Worm (Caenorhabditis elegans) whole organism, L4 larva: ENCODE data around the gene slo-2.
A peak's percentile ranks its signal among the peaks of the same experiment; 100 is the strongest.

Source experiments
- F10B5.3 ChIP-seq: sonication (generic microtip); optimal IDR thresholded peaks from 2 replicates; lab custom pipeline; 2016; ENCODE audit warnings: mild to moderate bottlenecking, missing genetic modification characterization, missing compliant biosample characterization
- F26F4.8 ChIP-seq: fragments of 200-800 bp; sonication (Bioruptor generic); conservative IDR thresholded peaks from 2 replicates; pipeline ENCODE4 v1.3.6; 2022; ENCODE audit warnings: missing genetic modification characterization, missing compliant biosample characterization
- F37D6.2 ChIP-seq: sonication (generic microtip); optimal IDR thresholded peaks from 2 replicates; lab custom pipeline; 2016; ENCODE audit warnings: mild to moderate bottlenecking, missing genetic modification characterization, missing compliant biosample characterization
- F44E2.7 ChIP-seq: fragments of 200-800 bp; sonication (Bioruptor generic); IDR thresholded peaks from 2 replicates; pipeline ENCODE4 v2.1.2; 2022; ENCODE audit warnings: missing genetic modification characterization, missing compliant biosample characterization
- F49E8.2 ChIP-seq: sonication (generic microtip); optimal IDR thresholded peaks from 2 replicates; lab custom pipeline; 2016; ENCODE audit warnings: missing compliant biosample characterization, mild to moderate bottlenecking, missing genetic modification characterization, borderline replicate concordance
- Y48G9A.11 ChIP-seq: fragments of 200-800 bp; sonication (Bioruptor generic); IDR thresholded peaks from 2 replicates; pipeline ENCODE4 v1.3.6; 2022; ENCODE audit warnings: missing genetic modification reagents, missing genetic modification characterization, missing compliant biosample characterization
- Y5F2A.4 ChIP-seq: fragments of 200-800 bp; sonication (Bioruptor generic); optimal IDR thresholded peaks from 2 replicates; lab custom pipeline; 2018; ENCODE audit warnings: mild to moderate bottlenecking, missing genetic modification characterization, missing compliant biosample characterization
- ZK546.5 ChIP-seq, 2 experiments: sonication (generic microtip); optimal IDR thresholded peaks; 2 replicates each; lab custom pipeline; 2017; ENCODE audit warnings: missing biosample characterization in 2 of 2, missing genetic modification characterization in 2 of 2
- aha-1 ChIP-seq: fragments of 150-350 bp; peaks from one replicate; lab custom pipeline; 2014; ENCODE audit warnings: missing biosample characterization, missing genetic modification characterization
- aly-2 ChIP-seq: sonication (generic microtip); optimal IDR thresholded peaks from 2 replicates; lab custom pipeline; 2018; ENCODE audit warnings: missing biosample characterization, missing genetic modification characterization
- ama-1 ChIP-seq: fragments of 150-350 bp; optimal IDR thresholded peaks from 2 replicates; lab custom pipeline; 2014; ENCODE audit warnings: inconsistent platforms, mixed read lengths
- attf-4 ChIP-seq: sonication (generic microtip); optimal IDR thresholded peaks from 3 replicates; lab custom pipeline; 2017; ENCODE audit warnings: missing biosample characterization, missing genetic modification characterization
- ceh-20 ChIP-seq: fragments of 200-800 bp; sonication (Bioruptor generic); IDR thresholded peaks from 2 replicates; pipeline ENCODE4 v1.3.6; 2022; ENCODE audit warnings: missing genetic modification reagents, missing genetic modification characterization, missing compliant biosample characterization
- ceh-28 ChIP-seq: fragments of 150-350 bp; optimal IDR thresholded peaks from 2 replicates; lab custom pipeline; 2014; ENCODE audit warnings: missing biosample characterization, missing genetic modification reagents, missing genetic modification characterization
- ceh-44 ChIP-seq: fragments of 200-800 bp; sonication (Bioruptor generic); IDR thresholded peaks from 2 replicates; pipeline ENCODE4 v1.3.6; 2022; ENCODE audit warnings: missing genetic modification reagents, missing genetic modification characterization, missing compliant biosample characterization
- ceh-62 ChIP-seq: sonication (generic microtip); optimal IDR thresholded peaks from 2 replicates; lab custom pipeline; 2017; ENCODE audit warnings: missing biosample characterization, missing genetic modification characterization
- daf-12 ChIP-seq: fragments of 150-350 bp; optimal IDR thresholded peaks from 2 replicates; lab custom pipeline; 2014; ENCODE audit warnings: missing biosample characterization, missing genetic modification reagents, missing genetic modification characterization
- daf-16 ChIP-seq, 3 experiments: sonication (generic microtip); optimal IDR thresholded peaks; 2 replicates each; lab custom pipeline; 2016 to 2017; ENCODE audit warnings: missing genetic modification characterization in 3 of 3, missing genetic modification reagents in 3 of 3, mild to moderate bottlenecking in 2 of 3, missing compliant biosample characterization in 2 of 3, missing biosample characterization in 1 of 3, moderate library complexity in 1 of 3
- daf-19 ChIP-seq: fragments of 200-800 bp; sonication (Bioruptor generic); conservative IDR thresholded peaks from 2 replicates; pipeline ENCODE4 v1.3.6; 2022; ENCODE audit warnings: missing genetic modification characterization, missing compliant biosample characterization
- daf-8 ChIP-seq: fragments of 200-800 bp; sonication (Bioruptor generic); IDR thresholded peaks from 2 replicates; pipeline ENCODE4 v1.3.6; 2022; ENCODE audit warnings: missing genetic modification characterization, missing compliant biosample characterization
- dmd-9 ChIP-seq: fragments of 200-800 bp; sonication (Bioruptor generic); IDR thresholded peaks from 2 replicates; pipeline ENCODE4 v1.3.6; 2022; ENCODE audit warnings: missing genetic modification reagents, missing genetic modification characterization, missing compliant biosample characterization
- dpl-1 ChIP-seq: fragments of 150-350 bp; optimal IDR thresholded peaks from 2 replicates; lab custom pipeline; 2014; ENCODE audit warnings: missing biosample characterization, missing genetic modification reagents, missing genetic modification characterization
- dve-1 ChIP-seq: sonication (generic microtip); optimal IDR thresholded peaks from 2 replicates; lab custom pipeline; 2017; ENCODE audit warnings: antibody characterized with exemption, mild to moderate bottlenecking, missing genetic modification characterization, missing compliant biosample characterization; ENCODE audit not compliant: insufficient read depth
- egl-43 ChIP-seq: fragments of 200-800 bp; sonication (Bioruptor generic); IDR thresholded peaks from 2 replicates; pipeline ENCODE4 v1.3.6; 2022; ENCODE audit warnings: missing genetic modification reagents, missing genetic modification characterization, missing compliant biosample characterization
- fkh-10 ChIP-seq: fragments of 150-350 bp; optimal IDR thresholded peaks from 2 replicates; lab custom pipeline; 2014; ENCODE audit warnings: missing biosample characterization, missing genetic modification reagents, missing genetic modification characterization
- hlh-11 ChIP-seq: fragments of 200-800 bp; sonication (Bioruptor generic); optimal IDR thresholded peaks from 2 replicates; lab custom pipeline; 2018; ENCODE audit warnings: mild to moderate bottlenecking, missing genetic modification characterization, missing compliant biosample characterization
- hlh-30 ChIP-seq: sonication (generic microtip); optimal IDR thresholded peaks from 2 replicates; lab custom pipeline; 2017; ENCODE audit warnings: antibody characterized with exemption, mild to moderate bottlenecking, missing genetic modification characterization, missing compliant biosample characterization; ENCODE audit not compliant: insufficient read depth
- hmg-1.1 ChIP-seq: fragments of 200-800 bp; sonication (Bioruptor generic); IDR thresholded peaks from 2 replicates; pipeline ENCODE4 v1.3.6; 2022; ENCODE audit warnings: missing genetic modification reagents, missing genetic modification characterization, missing compliant biosample characterization
- jun-1 ChIP-seq: fragments of 150-350 bp; optimal IDR thresholded peaks from 2 replicates; lab custom pipeline; 2014; ENCODE audit warnings: missing biosample characterization, missing genetic modification reagents, missing genetic modification characterization
- lin-1 ChIP-seq: fragments of 200-800 bp; sonication (Bioruptor generic); IDR thresholded peaks from 2 replicates; pipeline ENCODE4 v1.3.6; 2022; ENCODE audit warnings: missing genetic modification reagents, missing genetic modification characterization, missing compliant biosample characterization
- lin-13 ChIP-seq: fragments of 150-350 bp; optimal IDR thresholded peaks from 2 replicates; lab custom pipeline; 2014; ENCODE audit warnings: missing biosample characterization, missing genetic modification reagents, missing genetic modification characterization
- lin-39 ChIP-seq: fragments of 150-350 bp; optimal IDR thresholded peaks from 2 replicates; lab custom pipeline; 2014; ENCODE audit warnings: missing biosample characterization, missing genetic modification reagents, missing genetic modification characterization
- lir-3 ChIP-seq: sonication (generic microtip); optimal IDR thresholded peaks from 2 replicates; lab custom pipeline; 2016; ENCODE audit warnings: mild to moderate bottlenecking, missing genetic modification characterization, missing compliant biosample characterization
- madf-5 ChIP-seq, 2 experiments: fragments of 200-800 bp; sonication (Bioruptor generic); IDR thresholded peaks; 2 replicates each; pipeline ENCODE4 v1.3.6; 2022; ENCODE audit warnings: missing compliant biosample characterization in 2 of 2, missing genetic modification characterization in 2 of 2
- mdt-29 ChIP-seq: fragments of 200-800 bp; sonication (Bioruptor generic); IDR thresholded peaks from 2 replicates; pipeline ENCODE4 v1.3.6; 2022; ENCODE audit warnings: missing genetic modification reagents, missing genetic modification characterization, missing compliant biosample characterization
- mes-2 ChIP-seq: sonication (generic microtip); optimal IDR thresholded peaks from 2 replicates; lab custom pipeline; 2016; ENCODE audit warnings: missing genotype, mild to moderate bottlenecking, missing genetic modification characterization, missing compliant biosample characterization; ENCODE audit not compliant: poor library complexity, severe bottlenecking
- mxl-2 ChIP-seq: fragments of 200-800 bp; sonication (Bioruptor generic); conservative IDR thresholded peaks from 2 replicates; pipeline ENCODE4 v1.3.6; 2022; ENCODE audit warnings: missing genetic modification reagents, missing genetic modification characterization, missing compliant biosample characterization
- nhr-10 ChIP-seq: fragments of 150-350 bp; optimal IDR thresholded peaks from 2 replicates; lab custom pipeline; 2014; ENCODE audit warnings: missing biosample characterization, missing genetic modification characterization
- nhr-11 ChIP-seq: fragments of 150-350 bp; optimal IDR thresholded peaks from 2 replicates; lab custom pipeline; 2014; ENCODE audit warnings: missing biosample characterization, missing genetic modification characterization
- nhr-28 ChIP-seq: fragments of 150-350 bp; optimal IDR thresholded peaks from 2 replicates; lab custom pipeline; 2014; ENCODE audit warnings: missing biosample characterization, missing genetic modification characterization
- nhr-42 ChIP-seq: fragments of 200-800 bp; sonication (Bioruptor generic); IDR thresholded peaks from 2 replicates; pipeline ENCODE4 v1.3.6; 2022; ENCODE audit warnings: missing genetic modification characterization, missing compliant biosample characterization
- nhr-6 ChIP-seq: fragments of 150-350 bp; optimal IDR thresholded peaks from 2 replicates; lab custom pipeline; 2014; ENCODE audit warnings: missing biosample characterization, missing genetic modification characterization
- pha-4 ChIP-seq, 2 experiments: fragments of 150-350 bp in 1 of 2; fragments of 200-800 bp in 1 of 2; sonication (Bioruptor generic) in 1 of 2; IDR thresholded peaks in 1 of 2; optimal IDR thresholded peaks in 1 of 2; 2 replicates each; pipeline versions ENCODE4 v1.3.6 to Lab custom; 2014 to 2022; ENCODE audit warnings: missing genetic modification characterization in 2 of 2, missing genetic modification reagents in 2 of 2, missing biosample characterization in 1 of 2, missing compliant biosample characterization in 1 of 2
- pqm-1 ChIP-seq: sonication (generic microtip); optimal IDR thresholded peaks from 2 replicates; lab custom pipeline; 2017; ENCODE audit warnings: missing biosample characterization, missing genetic modification characterization
- saeg-2 ChIP-seq: fragments of 200-800 bp; sonication (Bioruptor generic); IDR thresholded peaks from 2 replicates; pipeline ENCODE4 v1.3.6; 2022; ENCODE audit warnings: missing genetic modification reagents, missing genetic modification characterization, missing compliant biosample characterization
- snpc-1.2 ChIP-seq: fragments of 200-800 bp; sonication (Bioruptor generic); IDR thresholded peaks from 2 replicates; pipeline ENCODE4 v1.3.6; 2022; ENCODE audit warnings: missing genetic modification reagents, missing genetic modification characterization, missing compliant biosample characterization
- spr-1 ChIP-seq: sonication (generic microtip); optimal IDR thresholded peaks from 2 replicates; lab custom pipeline; 2016; ENCODE audit warnings: mild to moderate bottlenecking, missing genetic modification characterization, missing compliant biosample characterization
- tag-97 ChIP-seq: fragments of 200-800 bp; sonication (Bioruptor generic); IDR thresholded peaks from 2 replicates; pipeline ENCODE4 v1.3.6; 2022; ENCODE audit warnings: missing genetic modification characterization, missing compliant biosample characterization
- unc-130 ChIP-seq: sonication (generic microtip); optimal IDR thresholded peaks from 2 replicates; lab custom pipeline; 2016; ENCODE audit warnings: missing genetic modification reagents, missing genetic modification characterization, missing compliant biosample characterization
- unc-39 ChIP-seq: sonication (generic microtip); optimal IDR thresholded peaks from 2 replicates; lab custom pipeline; 2017; ENCODE audit warnings: missing biosample characterization, missing genetic modification characterization
- ztf-11 ChIP-seq: fragments of 150-350 bp; optimal IDR thresholded peaks from 2 replicates; lab custom pipeline; 2014; ENCODE audit warnings: missing biosample characterization, missing genetic modification characterization

slo-2 gene

ce11 chrX:11400467-11401184, 5.1 kb downstream of the slo-2 start:
- TF ChIP-seq pha-4 (GFP tag; IDR thresholded peaks at IDR 0.05; lab: Robert Waterston, UW) (no peak), pha-4 (tag; optimal IDR thresholded peaks at IDR 0.05; lab: Kevin White, UChicago) (no peak), ceh-62 (tag; lab: Kevin White, UChicago) (no peak), aha-1 (tag; lab: Kevin White, UChicago) (peak; percentile 91), dmd-9 (GFP tag; lab: Robert Waterston, UW) (no peak), spr-1 (tag; lab: Kevin White, UChicago) (no peak), mdt-29 (no peak), F49E8.2 (tag; lab: Kevin White, UChicago) (no peak), daf-19 (GFP tag; lab: Robert Waterston, UW) (no peak), jun-1 (tag; lab: Kevin White, UChicago) (no peak), daf-16 (GFP tag; optimal IDR thresholded peaks at IDR 0.05; lab: Kevin White, UChicago) (no peak), daf-16 (tag; optimal IDR thresholded peaks at IDR 0.05; lab: Kevin White, UChicago) (peak; percentile 79), lin-1 (GFP tag; lab: Robert Waterston, UW) (no peak), hlh-30 (tag; lab: Kevin White, UChicago) (no peak), unc-130 (GFP tag; lab: Kevin White, UChicago) (no peak), lir-3 (no peak), aly-2 (tag; lab: Kevin White, UChicago) (no peak), nhr-28 (tag; lab: Kevin White, UChicago) (peak; percentile 73), daf-12 (tag; lab: Kevin White, UChicago) (no peak), nhr-10 (tag; lab: Kevin White, UChicago) (no peak), ama-1 (lab: Kevin White, UChicago) (no peak), nhr-6 (tag; lab: Kevin White, UChicago) (no peak), ZK546.5 (tag; optimal IDR thresholded peaks at IDR 0.05; lab: Kevin White, UChicago) (no peak), nhr-42 (GFP tag; lab: Robert Waterston, UW) (no peak), nhr-11 (tag; lab: Kevin White, UChicago) (no peak), lin-39 (tag; lab: Kevin White, UChicago) (no peak), dpl-1 (GFP tag; lab: Kevin White, UChicago) (no peak), ceh-20 (GFP tag; lab: Robert Waterston, UW) (no peak), Y5F2A.4 (no peak), saeg-2 (GFP tag; lab: Robert Waterston, UW) (no peak), F37D6.2 (tag; lab: Kevin White, UChicago) (no peak), F44E2.7 (no peak), F10B5.3 (no peak), pqm-1 (tag; lab: Kevin White, UChicago) (peak; percentile 39), dve-1 (tag; lab: Kevin White, UChicago) (peak; percentile 49), daf-8 (no peak), mxl-2 (no peak), mes-2 (tag; lab: Kevin White, UChicago) (no peak), hlh-11 (tag; lab: Kevin White, UChicago) (peak; percentile 39), lin-13 (GFP tag; lab: Kevin White, UChicago) (no peak), attf-4 (tag; lab: Kevin White, UChicago) (no peak), ztf-11 (tag; lab: Kevin White, UChicago) (no peak), egl-43 (GFP tag; lab: Robert Waterston, UW) (no peak), ceh-44 (GFP tag; lab: Robert Waterston, UW) (no peak), F26F4.8 (GFP tag; lab: Robert Waterston, UW) (no peak), unc-39 (tag; lab: Kevin White, UChicago) (no peak), Y48G9A.11 (GFP tag; lab: Robert Waterston, UW) (no peak), snpc-1.2 (GFP tag; lab: Robert Waterston, UW) (no peak), fkh-10 (GFP tag; lab: Kevin White, UChicago) (no peak), hmg-1.1 (no peak), ceh-28 (tag; lab: Kevin White, UChicago) (no peak), madf-5 (GFP tag; IDR thresholded peaks at IDR 0.05; lab: Robert Waterston, UW) (no peak), tag-97 (GFP tag; lab: Robert Waterston, UW) (no peak)
